Worm (Caenorhabditis elegans): Measurements from ENCODE around the gene F17E9.4.

DNA sequence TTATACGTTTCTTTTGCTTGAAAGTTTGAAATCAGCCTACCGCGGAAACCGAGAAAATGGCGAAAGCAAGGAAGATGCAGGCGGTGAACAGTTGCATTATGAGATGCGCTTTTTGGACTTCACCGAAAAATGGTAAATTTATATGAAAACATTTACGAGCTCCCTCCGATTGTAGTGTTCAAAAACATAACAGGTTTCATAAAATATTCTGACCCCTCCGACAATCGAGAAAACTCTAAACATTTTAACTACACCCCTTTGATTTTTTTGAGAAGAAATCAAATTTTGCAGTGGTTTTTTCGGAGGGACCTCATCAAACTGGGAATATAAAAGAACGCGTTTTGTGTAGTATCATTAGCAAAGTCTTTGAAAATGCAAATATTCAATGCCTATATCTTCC is 1.1 kb upstream of the F17E9.4 start, which contains the start of the genes F17E9.18 and F17E9.15:
- TF ChIP-seq hmbx-1 (tag; optimal IDR thresholded peaks at IDR 0.05) (no peak), ama-1 (optimal IDR thresholded peaks at IDR 0.05) (no peak)
